Worm (Caenorhabditis elegans) whole organism, L4 larva: ENCODE results near the gene F36D3.14.

ENCODE experiments used
- Y75B8A.6 ChIP-seq: fragments of 200-800 bp; sonication (Bioruptor generic); IDR thresholded peaks from 2 replicates; pipeline ENCODE4 v1.3.6; 2022; ENCODE audit warnings: missing genetic modification reagents, missing genetic modification characterization, missing compliant biosample characterization
- ZK546.5 ChIP-seq, 2 experiments: sonication (generic microtip); optimal IDR thresholded peaks; 2 replicates each; lab custom pipeline; 2017; ENCODE audit warnings: missing biosample characterization in 2 of 2, missing genetic modification characterization in 2 of 2
- aha-1 ChIP-seq: fragments of 150-350 bp; peaks from one replicate; lab custom pipeline; 2014; ENCODE audit warnings: missing biosample characterization, missing genetic modification characterization
- aly-2 ChIP-seq: sonication (generic microtip); optimal IDR thresholded peaks from 2 replicates; lab custom pipeline; 2018; ENCODE audit warnings: missing biosample characterization, missing genetic modification characterization
- attf-4 ChIP-seq: sonication (generic microtip); optimal IDR thresholded peaks from 3 replicates; lab custom pipeline; 2017; ENCODE audit warnings: missing biosample characterization, missing genetic modification characterization
- ceh-32 ChIP-seq: sonication (generic microtip); optimal IDR thresholded peaks from 2 replicates; lab custom pipeline; 2016; ENCODE audit warnings: mild to moderate bottlenecking, missing genetic modification characterization, missing compliant biosample characterization; ENCODE audit not compliant: poor library complexity
- ceh-82 ChIP-seq: sonication (generic microtip); optimal IDR thresholded peaks from 2 replicates; lab custom pipeline; 2017; ENCODE audit warnings: missing biosample characterization, missing genetic modification characterization
- ces-1 ChIP-seq: fragments of 150-350 bp; sonication (generic microtip); optimal IDR thresholded peaks from 4 replicates; lab custom pipeline; 2014; ENCODE audit warnings: missing biosample characterization, missing genetic modification reagents, missing genetic modification characterization
- cey-2 ChIP-seq: sonication (generic microtip); optimal IDR thresholded peaks from 3 replicates; lab custom pipeline; 2017; ENCODE audit warnings: missing genetic modification characterization, mild to moderate bottlenecking, missing compliant biosample characterization, antibody characterized with exemption, borderline replicate concordance; ENCODE audit not compliant: insufficient read depth
- ctbp-1 ChIP-seq: fragments of 200-800 bp; sonication (Bioruptor generic); IDR thresholded peaks from 2 replicates; pipeline ENCODE4 v1.3.6; 2022; ENCODE audit warnings: missing genetic modification reagents, missing genetic modification characterization, missing compliant biosample characterization
- daf-16 ChIP-seq, 3 experiments: sonication (generic microtip); optimal IDR thresholded peaks; 2 replicates each; lab custom pipeline; 2016 to 2017; ENCODE audit warnings: missing genetic modification characterization in 3 of 3, missing genetic modification reagents in 3 of 3, mild to moderate bottlenecking in 2 of 3, missing compliant biosample characterization in 2 of 3, missing biosample characterization in 1 of 3, moderate library complexity in 1 of 3
- dmd-8 ChIP-seq: fragments of 200-800 bp; sonication (Bioruptor generic); IDR thresholded peaks from 2 replicates; pipeline ENCODE4 v1.3.6; 2022; ENCODE audit warnings: missing genetic modification characterization, missing compliant biosample characterization
- dpl-1 ChIP-seq: fragments of 150-350 bp; optimal IDR thresholded peaks from 2 replicates; lab custom pipeline; 2014; ENCODE audit warnings: missing biosample characterization, missing genetic modification reagents, missing genetic modification characterization
- dve-1 ChIP-seq: sonication (generic microtip); optimal IDR thresholded peaks from 2 replicates; lab custom pipeline; 2017; ENCODE audit warnings: antibody characterized with exemption, mild to moderate bottlenecking, missing genetic modification characterization, missing compliant biosample characterization; ENCODE audit not compliant: insufficient read depth
- egl-27 ChIP-seq: sonication (generic microtip); optimal IDR thresholded peaks from 3 replicates; lab custom pipeline; 2017; ENCODE audit warnings: missing biosample characterization, missing genetic modification reagents, missing genetic modification characterization
- jun-1 ChIP-seq: fragments of 150-350 bp; optimal IDR thresholded peaks from 2 replicates; lab custom pipeline; 2014; ENCODE audit warnings: missing biosample characterization, missing genetic modification reagents, missing genetic modification characterization
- lim-7 ChIP-seq: fragments of 200-800 bp; sonication (Bioruptor generic); IDR thresholded peaks from 2 replicates; pipeline ENCODE4 v1.3.6; 2022; ENCODE audit warnings: missing genetic modification characterization, missing compliant biosample characterization
- lin-13 ChIP-seq: fragments of 150-350 bp; optimal IDR thresholded peaks from 2 replicates; lab custom pipeline; 2014; ENCODE audit warnings: missing biosample characterization, missing genetic modification reagents, missing genetic modification characterization
- lin-15B ChIP-seq: fragments of 150-350 bp; sonication (generic microtip); optimal IDR thresholded peaks from 3 replicates; lab custom pipeline; 2014; ENCODE audit warnings: missing biosample characterization, missing genetic modification characterization
- lir-3 ChIP-seq: sonication (generic microtip); optimal IDR thresholded peaks from 2 replicates; lab custom pipeline; 2016; ENCODE audit warnings: mild to moderate bottlenecking, missing genetic modification characterization, missing compliant biosample characterization
- lsy-2 ChIP-seq, 2 experiments: fragments of 150-350 bp in 1 of 2; sonication (generic microtip) in 1 of 2; optimal IDR thresholded peaks; 2 replicates each; lab custom pipeline; 2014 to 2017; ENCODE audit warnings: missing biosample characterization in 2 of 2, missing genetic modification characterization in 2 of 2
- mdt-29 ChIP-seq: fragments of 200-800 bp; sonication (Bioruptor generic); IDR thresholded peaks from 2 replicates; pipeline ENCODE4 v1.3.6; 2022; ENCODE audit warnings: missing genetic modification reagents, missing genetic modification characterization, missing compliant biosample characterization
- nhr-237 ChIP-seq: sonication (generic microtip); optimal IDR thresholded peaks from 2 replicates; lab custom pipeline; 2017; ENCODE audit warnings: missing biosample characterization, missing genetic modification characterization
- nhr-25 ChIP-seq: sonication (generic microtip); optimal IDR thresholded peaks from 2 replicates; lab custom pipeline; 2017; ENCODE audit warnings: missing genetic modification characterization, mild to moderate bottlenecking, missing compliant biosample characterization, antibody characterized with exemption, moderate library complexity, borderline replicate concordance; ENCODE audit not compliant: insufficient read depth
- nhr-6 ChIP-seq: fragments of 150-350 bp; optimal IDR thresholded peaks from 2 replicates; lab custom pipeline; 2014; ENCODE audit warnings: missing biosample characterization, missing genetic modification characterization
- pqm-1 ChIP-seq: sonication (generic microtip); optimal IDR thresholded peaks from 2 replicates; lab custom pipeline; 2017; ENCODE audit warnings: missing biosample characterization, missing genetic modification characterization
- saeg-2 ChIP-seq: fragments of 200-800 bp; sonication (Bioruptor generic); IDR thresholded peaks from 2 replicates; pipeline ENCODE4 v1.3.6; 2022; ENCODE audit warnings: missing genetic modification reagents, missing genetic modification characterization, missing compliant biosample characterization
- set-16 ChIP-seq: fragments of 200-800 bp; sonication (Bioruptor generic); IDR thresholded peaks from 2 replicates; pipeline ENCODE4 v1.3.6; 2022; ENCODE audit warnings: missing genetic modification reagents, missing genetic modification characterization, missing compliant biosample characterization
- snpc-4 ChIP-seq: fragments of 150-350 bp; optimal IDR thresholded peaks from 2 replicates; lab custom pipeline; 2014; ENCODE audit warnings: missing biosample characterization, missing genetic modification characterization
- spr-1 ChIP-seq: sonication (generic microtip); optimal IDR thresholded peaks from 2 replicates; lab custom pipeline; 2016; ENCODE audit warnings: mild to moderate bottlenecking, missing genetic modification characterization, missing compliant biosample characterization
- spr-3 ChIP-seq: fragments of 200-800 bp; sonication (Bioruptor generic); optimal IDR thresholded peaks from 2 replicates; lab custom pipeline; 2018; ENCODE audit warnings: mild to moderate bottlenecking, missing genetic modification characterization, missing compliant biosample characterization
- unc-62 ChIP-seq, 3 experiments: fragments of 150-350 bp in 1 of 3; sonication (generic microtip); optimal IDR thresholded peaks in 2 of 3; peaks in 1 of 3; 1 replicate in 1 of 3; 2 replicates in 2 of 3; lab custom pipeline; 2014 to 2017; ENCODE audit warnings: missing biosample characterization in 3 of 3, missing genetic modification characterization in 3 of 3, missing genetic modification reagents in 3 of 3, missing genotype in 1 of 3
- vab-7 ChIP-seq: fragments of 200-800 bp; sonication (Bioruptor generic); IDR thresholded peaks from 2 replicates; pipeline ENCODE4 v1.3.6; 2022; ENCODE audit warnings: missing genetic modification reagents, missing genetic modification characterization, missing compliant biosample characterization
- zag-1 ChIP-seq: fragments of 150-350 bp; optimal IDR thresholded peaks from 2 replicates; lab custom pipeline; 2014; ENCODE audit warnings: missing biosample characterization, missing genetic modification characterization
- zfp-2 ChIP-seq: sonication (generic microtip); optimal IDR thresholded peaks from 2 replicates; lab custom pipeline; 2016; ENCODE audit warnings: mild to moderate bottlenecking, missing genetic modification characterization, missing compliant biosample characterization
- zfp-3 ChIP-seq: fragments of 200-800 bp; sonication (Bioruptor generic); conservative IDR thresholded peaks from 2 replicates; pipeline ENCODE4 v1.3.6; 2022; ENCODE audit warnings: missing genetic modification reagents, missing genetic modification characterization, missing compliant biosample characterization

The F36D3.14 gene

DNA sequence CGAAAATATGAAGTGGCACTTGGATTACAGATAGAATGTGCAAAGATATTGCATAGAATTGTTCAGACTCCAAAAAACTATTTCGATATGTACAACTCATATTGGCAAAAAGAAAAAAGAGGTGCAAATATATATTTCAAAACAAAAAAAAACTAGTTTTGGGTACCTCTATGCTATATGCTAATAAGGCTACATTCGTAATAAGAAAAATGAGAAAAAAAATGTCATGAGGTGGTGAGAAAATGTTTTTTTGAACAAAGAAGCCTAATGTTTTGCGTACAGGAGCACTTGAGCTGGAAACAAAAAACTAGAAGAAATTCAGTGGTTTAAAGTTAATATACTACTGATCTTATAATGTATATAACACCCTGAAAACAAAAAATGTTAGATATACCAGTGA lies 42.2 kb downstream of the F36D3.14 start, which contains the start of gene srh-142:
Gene srh-142, minus strand, starts transcription at position 101 of the 400 bp plus-strand sequence.
- TF ChIP-seq nhr-237 (tag; lab: Kevin White, UChicago) (no peak), zfp-2 (tag; lab: Kevin White, UChicago) (no peak), vab-7 (no peak), saeg-2 (GFP tag; lab: Robert Waterston, UW) (no peak), ctbp-1 (GFP tag; lab: Robert Waterston, UW) (no peak), ceh-32 (tag; lab: Kevin White, UChicago) (no peak), nhr-6 (tag; lab: Kevin White, UChicago) (no peak), aly-2 (no peak), dmd-8 (no peak), lin-15B (tag; lab: Kevin White, UChicago) (no peak), attf-4 (no peak), egl-27 (tag; lab: Kevin White, UChicago) (no peak), lsy-2 (tag; optimal IDR thresholded peaks at IDR 0.05; lab: Kevin White, UChicago) (no peak), snpc-4 (tag; lab: Kevin White, UChicago) (no peak), ZK546.5 (tag; optimal IDR thresholded peaks at IDR 0.05; lab: Kevin White, UChicago) (no peak), zag-1 (tag; lab: Kevin White, UChicago) (no peak), lim-7 (no peak), nhr-25 (tag; lab: Kevin White, UChicago) (no peak)
- TF ChIP-seq, all 104 proteins: peak for 0

- TF ChIP-seq ZK546.5 (tag; optimal IDR thresholded peaks at IDR 0.05; lab: Kevin White, UChicago) = no peak
- TF ChIP-seq unc-62 (GFP tag; optimal IDR thresholded peaks at IDR 0.05 in 1 of 2; lab: Kevin White, UChicago) = peak in 1 of 2 experiments; percentile 91
- TF ChIP-seq unc-62 (tag; optimal IDR thresholded peaks at IDR 0.05; lab: Kevin White, UChicago) = no peak
- TF ChIP-seq aha-1 (tag; lab: Kevin White, UChicago) = peak; percentile 83
Observed at ce11 chrV:16459377-16459776, 43.7 kb downstream of the F36D3.14 start.

ce11 chrV:16458714-16459113 lies 44.4 kb downstream of the F36D3.14 start, which contains the start of gene str-15:
Gene str-15, minus strand, starts transcription at chrV:16458814.
- TF ChIP-seq nhr-237 (tag; lab: Kevin White, UChicago) (no peak), lir-3 (tag; lab: Kevin White, UChicago) (no peak), spr-3 (GFP tag; lab: Kevin White, UChicago) (no peak), lin-13 (GFP tag; lab: Kevin White, UChicago) (no peak), mdt-29 (no peak), set-16 (GFP tag; lab: Robert Waterston, UW) (no peak), spr-1 (tag; lab: Kevin White, UChicago) (no peak), jun-1 (tag; lab: Kevin White, UChicago) (no peak), ces-1 (no peak), daf-16 (GFP tag; optimal IDR thresholded peaks at IDR 0.05; lab: Kevin White, UChicago) (no peak), daf-16 (tag; optimal IDR thresholded peaks at IDR 0.05; lab: Kevin White, UChicago) (no peak), lsy-2 (tag; optimal IDR thresholded peaks at IDR 0.05; lab: Kevin White, UChicago) (no peak), ctbp-1 (GFP tag; lab: Robert Waterston, UW) (no peak), dpl-1 (GFP tag; lab: Kevin White, UChicago) (no peak), ceh-82 (tag; lab: Kevin White, UChicago) (no peak), pqm-1 (tag; lab: Kevin White, UChicago) (no peak), lim-7 (no peak), zfp-3 (GFP tag; lab: Robert Waterston, UW) (no peak), cey-2 (tag; lab: Kevin White, UChicago) (no peak), dve-1 (tag; lab: Kevin White, UChicago) (no peak), Y75B8A.6 (no peak)
